Fruit fly (Drosophila melanogaster): ENCODE measurements around the gene CCT1.

The CCT1 gene

DNA sequence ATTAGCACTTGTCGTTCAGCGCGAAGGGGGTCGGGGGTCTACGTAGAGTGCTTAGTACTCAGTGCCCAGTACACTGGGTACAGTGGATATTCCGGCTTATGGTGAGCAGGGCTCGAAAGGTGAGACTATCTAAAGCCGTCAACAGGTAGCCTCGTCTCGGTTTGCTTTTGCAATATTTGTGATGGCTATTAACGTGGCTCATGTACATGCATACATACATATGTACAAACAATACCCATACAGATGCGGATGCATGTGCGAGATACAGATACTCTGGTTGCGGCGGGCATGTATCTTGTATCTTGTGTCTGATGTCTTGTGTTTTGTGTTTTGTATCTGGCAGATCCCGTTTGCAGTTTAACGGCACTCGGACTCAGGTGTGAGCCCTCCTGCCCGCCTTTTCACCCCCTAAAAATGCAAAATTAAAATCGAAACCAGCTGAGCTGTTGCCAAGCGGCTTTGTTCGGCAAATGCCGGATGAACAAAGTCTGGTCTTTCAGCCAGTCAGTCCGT is 36.5 kb upstream of the CCT1 start:
- TF ChIP-seq Sin3A (optimal IDR thresholded peaks at IDR 0.05): no peak
- no peak for TF ChIP-seq h (optimal IDR thresholded peaks at IDR 0.05)
- no peak for TF ChIP-seq ttk (optimal IDR thresholded peaks at IDR 0.05)
- no peak for TF ChIP-seq Myc (optimal IDR thresholded peaks at IDR 0.05)
- TF ChIP-seq insv (optimal IDR thresholded peaks at IDR 0.05): no peak
- TF ChIP-seq psq (optimal IDR thresholded peaks at IDR 0.05): no peak

- TF ChIP-seq ttk (optimal IDR thresholded peaks at IDR 0.05): no peak
- TF ChIP-seq Sin3A (optimal IDR thresholded peaks at IDR 0.05): no peak
- TF ChIP-seq insv (optimal IDR thresholded peaks at IDR 0.05): no peak
- no peak for TF ChIP-seq h (optimal IDR thresholded peaks at IDR 0.05)
- no peak for TF ChIP-seq Myc (optimal IDR thresholded peaks at IDR 0.05)
- TF ChIP-seq psq (optimal IDR thresholded peaks at IDR 0.05): no peak
Measured at dm6 chr3R:22527192-22527591, 36.0 kb upstream of the CCT1 start.

DNA sequence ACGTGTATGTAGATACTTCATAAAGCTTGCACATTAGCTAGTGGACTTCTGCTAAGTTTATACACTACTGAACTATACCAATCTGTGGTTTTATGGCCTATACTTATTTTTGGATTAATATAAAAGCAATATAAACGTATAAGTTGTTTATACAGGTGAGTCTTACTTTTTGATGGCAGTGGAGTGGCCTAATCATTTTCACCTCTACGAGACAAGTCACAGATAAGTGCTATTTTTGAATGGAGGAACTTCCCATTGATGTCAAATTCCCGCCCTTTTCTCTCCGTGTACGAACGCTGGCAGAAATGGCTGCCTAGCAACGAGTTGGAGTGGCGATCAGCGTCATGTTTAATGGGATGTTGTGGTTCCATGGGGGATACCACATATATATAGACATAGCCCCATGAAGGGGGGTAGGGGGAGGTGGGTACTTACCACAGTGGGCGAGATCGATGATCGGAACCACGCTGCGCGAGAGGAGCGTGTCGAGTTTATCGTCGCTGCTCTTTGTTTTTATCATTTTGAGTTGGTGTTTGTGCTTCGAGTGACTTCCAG is 35.2 kb upstream of the CCT1 start:
- TF ChIP-seq insv (optimal IDR thresholded peaks at IDR 0.05): no peak
- no peak for TF ChIP-seq Sin3A (optimal IDR thresholded peaks at IDR 0.05)
- no peak for TF ChIP-seq ttk (optimal IDR thresholded peaks at IDR 0.05)
- TF ChIP-seq psq (optimal IDR thresholded peaks at IDR 0.05): no peak
- TF ChIP-seq h (optimal IDR thresholded peaks at IDR 0.05): no peak
- no peak for TF ChIP-seq Myc (optimal IDR thresholded peaks at IDR 0.05)

dm6 chr3R:22525546-22526352 is 34.5 kb upstream of the CCT1 start:
- TF ChIP-seq psq (optimal IDR thresholded peaks at IDR 0.05) (no peak), ttk (optimal IDR thresholded peaks at IDR 0.05) (no peak), Myc (optimal IDR thresholded peaks at IDR 0.05) (no peak), insv (optimal IDR thresholded peaks at IDR 0.05) (no peak), h (optimal IDR thresholded peaks at IDR 0.05) (no peak), Sin3A (optimal IDR thresholded peaks at IDR 0.05) (no peak)

dm6 chr3R:22525073-22525413 is 33.8 kb upstream of the CCT1 start:
- TF ChIP-seq insv (optimal IDR thresholded peaks at IDR 0.05) (no peak), h (optimal IDR thresholded peaks at IDR 0.05) (no peak), Sin3A (optimal IDR thresholded peaks at IDR 0.05) (no peak), Myc (optimal IDR thresholded peaks at IDR 0.05) (no peak), psq (optimal IDR thresholded peaks at IDR 0.05) (no peak), ttk (optimal IDR thresholded peaks at IDR 0.05) (no peak)

DNA sequence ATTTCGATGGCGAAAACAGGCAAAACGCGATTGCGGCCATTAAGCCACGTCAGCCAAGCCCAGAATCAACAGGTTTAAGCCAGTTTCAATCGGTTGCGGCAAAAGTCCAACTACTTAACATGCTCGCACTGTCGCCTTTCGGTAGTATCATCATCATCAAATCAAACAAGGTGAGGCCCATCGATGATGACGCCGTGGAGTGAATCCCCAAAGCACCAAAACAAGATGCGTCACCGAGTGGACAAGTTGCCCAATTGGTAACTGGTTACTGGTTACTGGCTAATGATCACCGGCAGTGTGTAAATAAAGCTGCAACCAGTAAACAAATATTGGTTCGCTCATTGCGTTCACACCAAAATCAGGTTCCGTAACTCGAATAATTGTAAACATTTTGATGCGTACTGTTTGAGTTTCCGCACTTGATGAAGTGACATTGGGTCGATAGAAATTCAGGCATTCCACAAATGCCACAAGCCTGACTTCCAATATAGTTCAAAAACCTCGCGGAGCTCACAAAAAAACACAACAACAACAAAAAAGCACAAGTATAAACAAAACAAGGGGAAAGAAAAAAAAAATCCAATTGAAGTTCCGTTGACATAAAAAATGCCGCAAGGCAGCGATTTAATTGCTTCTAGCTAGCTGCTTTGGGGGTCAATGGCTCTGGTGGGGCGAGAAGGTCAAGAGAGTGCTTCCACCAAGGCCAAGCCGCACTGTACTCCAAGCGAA is 33.3 kb upstream of the CCT1 start:
- TF ChIP-seq h (optimal IDR thresholded peaks at IDR 0.05): no peak
- no peak for TF ChIP-seq Sin3A (optimal IDR thresholded peaks at IDR 0.05)
- TF ChIP-seq Myc (optimal IDR thresholded peaks at IDR 0.05): no peak
- no peak for TF ChIP-seq ttk (optimal IDR thresholded peaks at IDR 0.05)
- no peak for TF ChIP-seq psq (optimal IDR thresholded peaks at IDR 0.05)
- no peak for TF ChIP-seq insv (optimal IDR thresholded peaks at IDR 0.05)

DNA sequence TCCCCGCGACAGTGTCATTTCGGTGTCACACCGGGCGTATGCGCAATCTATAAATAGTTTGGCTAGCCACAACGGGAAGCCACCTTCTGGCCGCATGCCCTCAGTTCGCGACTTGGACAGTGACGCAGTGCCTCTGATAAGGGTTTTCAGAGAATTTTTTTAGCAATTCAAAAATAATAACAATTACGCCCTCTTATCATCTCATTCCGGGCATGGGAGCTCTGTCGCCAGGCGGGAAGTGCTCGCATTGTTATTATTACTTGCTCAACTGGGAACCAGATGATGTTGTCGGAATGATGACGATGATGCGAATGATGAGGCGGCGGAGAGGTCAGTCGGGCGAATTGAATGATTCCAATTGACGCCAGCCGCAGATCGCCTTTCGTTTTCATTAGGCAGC is 31.6 kb upstream of the CCT1 start:
- TF ChIP-seq ttk (optimal IDR thresholded peaks at IDR 0.05) (no peak), Sin3A (optimal IDR thresholded peaks at IDR 0.05) (no peak), Myc (optimal IDR thresholded peaks at IDR 0.05) (no peak), insv (optimal IDR thresholded peaks at IDR 0.05) (no peak), h (optimal IDR thresholded peaks at IDR 0.05) (no peak), psq (optimal IDR thresholded peaks at IDR 0.05) (no peak)

dm6 chr3R:22522042-22522441 is 30.8 kb upstream of the CCT1 start:
- no peak for TF ChIP-seq h (optimal IDR thresholded peaks at IDR 0.05)
- TF ChIP-seq ttk (optimal IDR thresholded peaks at IDR 0.05): no peak
- no peak for TF ChIP-seq Sin3A (optimal IDR thresholded peaks at IDR 0.05)
- no peak for TF ChIP-seq insv (optimal IDR thresholded peaks at IDR 0.05)
- TF ChIP-seq psq (optimal IDR thresholded peaks at IDR 0.05): no peak
- no peak for TF ChIP-seq Myc (optimal IDR thresholded peaks at IDR 0.05)

DNA sequence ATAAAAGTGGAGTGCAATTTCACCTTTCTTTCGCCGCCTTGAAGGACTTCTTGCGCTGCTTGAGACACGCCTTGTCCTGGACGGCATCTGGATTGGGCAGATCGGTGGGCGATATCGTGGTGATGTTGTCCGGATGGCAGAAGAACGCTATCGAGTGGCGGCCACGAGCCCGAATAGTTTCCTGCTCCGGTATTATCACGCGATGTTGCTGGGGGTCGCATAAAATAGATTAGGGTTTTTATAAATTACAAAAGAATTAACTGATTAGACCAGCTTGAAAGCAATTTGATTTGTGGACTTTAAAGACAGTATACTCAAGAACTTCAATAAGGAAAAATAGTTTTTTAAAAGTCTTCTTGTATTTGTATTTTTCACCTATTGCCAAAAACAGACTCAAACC is 29.2 kb upstream of the CCT1 start:
- no peak for TF ChIP-seq psq (optimal IDR thresholded peaks at IDR 0.05)
- no peak for TF ChIP-seq Sin3A (optimal IDR thresholded peaks at IDR 0.05)
- no peak for TF ChIP-seq insv (optimal IDR thresholded peaks at IDR 0.05)
- no peak for TF ChIP-seq ttk (optimal IDR thresholded peaks at IDR 0.05)
- TF ChIP-seq h (optimal IDR thresholded peaks at IDR 0.05): no peak
- TF ChIP-seq Myc (optimal IDR thresholded peaks at IDR 0.05): no peak

DNA sequence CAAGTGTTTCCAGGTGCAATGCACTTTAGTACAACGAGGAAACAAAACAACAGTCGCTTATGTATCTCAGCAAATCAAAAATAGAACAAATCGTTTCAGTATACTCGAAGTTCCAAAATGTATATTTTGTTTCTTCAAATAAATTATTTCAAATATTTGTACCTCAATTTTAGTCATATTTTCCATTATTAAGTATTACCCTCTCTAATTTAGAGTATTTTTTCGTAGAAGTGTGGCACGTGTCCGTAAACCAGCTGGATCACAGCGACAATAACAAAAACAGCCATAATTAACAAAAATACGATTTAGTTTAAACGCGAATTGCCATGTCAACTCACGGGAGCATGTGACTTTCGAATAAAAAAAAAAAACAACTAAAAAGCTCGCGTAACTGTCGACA is 27.5 kb upstream of the CCT1 start:
- TF ChIP-seq h (optimal IDR thresholded peaks at IDR 0.05): no peak
- no peak for TF ChIP-seq Sin3A (optimal IDR thresholded peaks at IDR 0.05)
- no peak for TF ChIP-seq Myc (optimal IDR thresholded peaks at IDR 0.05)
- TF ChIP-seq ttk (optimal IDR thresholded peaks at IDR 0.05): no peak
- TF ChIP-seq psq (optimal IDR thresholded peaks at IDR 0.05): no peak
- no peak for TF ChIP-seq insv (optimal IDR thresholded peaks at IDR 0.05)

- TF ChIP-seq Sin3A (optimal IDR thresholded peaks at IDR 0.05): no peak
- TF ChIP-seq h (optimal IDR thresholded peaks at IDR 0.05): no peak
- TF ChIP-seq psq (optimal IDR thresholded peaks at IDR 0.05): no peak
- no peak for TF ChIP-seq ttk (optimal IDR thresholded peaks at IDR 0.05)
- no peak for TF ChIP-seq insv (optimal IDR thresholded peaks at IDR 0.05)
- TF ChIP-seq Myc (optimal IDR thresholded peaks at IDR 0.05): no peak
Measured at dm6 chr3R:22518285-22518684, 27.0 kb upstream of the CCT1 start.

- TF ChIP-seq ttk (optimal IDR thresholded peaks at IDR 0.05) (no peak), psq (optimal IDR thresholded peaks at IDR 0.05) (no peak), Myc (optimal IDR thresholded peaks at IDR 0.05) (no peak), Sin3A (optimal IDR thresholded peaks at IDR 0.05) (no peak), h (optimal IDR thresholded peaks at IDR 0.05) (no peak), insv (optimal IDR thresholded peaks at IDR 0.05) (no peak)
Measured at dm6 chr3R:22515384-22515783, 24.1 kb upstream of the CCT1 start.

All from Kc167 (cell line).